Fruit fly (Drosophila melanogaster): ENCODE measurements around the gene CG34302.
A peak's percentile ranks its signal among the peaks of the same experiment; 100 is the strongest.

The CG34302 gene

dm6 chr3R:9808946-9809545 is 14.6 kb downstream of the CG34302 start, which contains the start of gene FBXO11 (continued):
- TF ChIP-seq fu2 (GFP tag; optimal IDR thresholded peaks at IDR 0.05) = peak; percentile 14
- peak; percentile 27; the same call in 1 of the 2 replicates for TF ChIP-seq inv (GFP tag; IDR thresholded peaks at IDR 0.05; ENCODE audit: partially characterized antibody)
- TF ChIP-seq CG17829 (tag; optimal IDR thresholded peaks at IDR 0.05) = peak; percentile 11
- TF ChIP-seq gfzf (GFP tag; optimal IDR thresholded peaks at IDR 0.05) = peak; percentile 97
- TF ChIP-seq Ssrp (tag; optimal IDR thresholded peaks at IDR 0.05) = no peak
- peak; percentile 1 for TF ChIP-seq her (GFP tag; optimal IDR thresholded peaks at IDR 0.05)
- peak; percentile 83 for TF ChIP-seq Dref (GFP tag; IDR thresholded peaks at IDR 0.05)
- peak; percentile 94 for TF ChIP-seq cg (GFP tag; optimal IDR thresholded peaks at IDR 0.05)
- peak; percentile 7 for TF ChIP-seq gcm (GFP tag; optimal IDR thresholded peaks at IDR 0.05)
- TF ChIP-seq CG10565 (GFP tag; optimal IDR thresholded peaks at IDR 0.05) = no peak
- peak; percentile 62 for TF ChIP-seq gro (GFP tag; optimal IDR thresholded peaks at IDR 0.05)
- no peak for TF ChIP-seq tx (GFP tag; optimal IDR thresholded peaks at IDR 0.05)
- peak; percentile 66 for TF ChIP-seq kah (GFP tag; optimal IDR thresholded peaks at IDR 0.05)
- peak; percentile 52 for TF ChIP-seq nmo (GFP tag; optimal IDR thresholded peaks at IDR 0.05)
- peak; percentile 55 for TF ChIP-seq Elba2 (GFP tag; optimal IDR thresholded peaks at IDR 0.05)
- peak; percentile 30 for TF ChIP-seq Myb (GFP tag; optimal IDR thresholded peaks at IDR 0.05)
- TF ChIP-seq CG12071 (GFP tag; optimal IDR thresholded peaks at IDR 0.05) = no peak
- 0 out of 2 replicates have a peak, but pooled peaks have one; percentile 11 for TF ChIP-seq vvl (GFP tag; IDR thresholded peaks at IDR 0.05)
- peak; percentile 34 for TF ChIP-seq trem (tag; optimal IDR thresholded peaks at IDR 0.05)
- TF ChIP-seq ase (GFP tag; IDR thresholded peaks at IDR 0.05) = no peak
- peak; percentile 94 for TF ChIP-seq Dp (GFP tag; optimal IDR thresholded peaks at IDR 0.05)
- TF ChIP-seq CG9797 (GFP tag; optimal IDR thresholded peaks at IDR 0.05) = peak; percentile 89
- peak in 1 of 2 experiments; percentile 41 for TF ChIP-seq tll (GFP tag; optimal IDR thresholded peaks at IDR 0.05)
- peak; percentile 8; the same call in 1 of the 3 replicates for TF ChIP-seq ci (GFP tag; IDR thresholded peaks at IDR 0.05)
- TF ChIP-seq psq (GFP tag; optimal IDR thresholded peaks at IDR 0.05) = peak; percentile 100
- TF ChIP-seq unc-4 (GFP tag; IDR thresholded peaks at IDR 0.05; ENCODE audit: partially characterized antibody) = peak; percentile 65
- TF ChIP-seq BtbVII (GFP tag; optimal IDR thresholded peaks at IDR 0.05) = peak; percentile 30
- TF ChIP-seq nom (GFP tag; optimal IDR thresholded peaks at IDR 0.05) = peak; percentile 90
- peak; percentile 16; the same call in 1 of the 3 replicates for TF ChIP-seq CG34224 (GFP tag; IDR thresholded peaks at IDR 0.05; ENCODE audit: partially characterized antibody)
- TF ChIP-seq CG15601 (tag; optimal IDR thresholded peaks at IDR 0.05) = peak; percentile 45
- peak; percentile 32 for TF ChIP-seq nerfin-1 (tag; optimal IDR thresholded peaks at IDR 0.05)
- TF ChIP-seq Jarid2 (GFP tag; optimal IDR thresholded peaks at IDR 0.05) = peak; percentile 20
- peak; percentile 13; the same call in 1 of the 2 replicates for TF ChIP-seq ttk (GFP tag; IDR thresholded peaks at IDR 0.05)
- TF ChIP-seq HLH4C (GFP tag; IDR thresholded peaks at IDR 0.05; ENCODE audit: partially characterized antibody) = peak; percentile 52; the same call in 2 of the 3 replicates
- TF ChIP-seq mld (GFP tag; IDR thresholded peaks at IDR 0.05; ENCODE audit: partially characterized antibody) = no peak
- TF ChIP-seq BEAF-32 (GFP tag; optimal IDR thresholded peaks at IDR 0.05) = peak; percentile 67
- TF ChIP-seq CG1832 (GFP tag; optimal IDR thresholded peaks at IDR 0.05) = peak; percentile 93
- TF ChIP-seq sens (GFP tag) = peak; percentile 78
- peak; percentile 6 for TF ChIP-seq CoRest (tag; optimal IDR thresholded peaks at IDR 0.05)
- peak; percentile 60 for TF ChIP-seq Sry-δ (GFP tag; optimal IDR thresholded peaks at IDR 0.05)
- peak; percentile 79; the same call in 1 of the 3 replicates for TF ChIP-seq CG34422 (GFP tag; IDR thresholded peaks at IDR 0.05)
- peak; percentile 7 for TF ChIP-seq NC2β (GFP tag; optimal IDR thresholded peaks at IDR 0.05)
- TF ChIP-seq crc (GFP tag; optimal IDR thresholded peaks at IDR 0.05) = no peak
- no peak for TF ChIP-seq ken (GFP tag; IDR thresholded peaks at IDR 0.05)
- peak; percentile 34 for TF ChIP-seq HmgZ (tag; optimal IDR thresholded peaks at IDR 0.05)
- TF ChIP-seq pzg (GFP tag; optimal IDR thresholded peaks at IDR 0.05) = peak; percentile 88
- peak; percentile 2 for TF ChIP-seq CG9727 (GFP tag; optimal IDR thresholded peaks at IDR 0.05)
- no peak for TF ChIP-seq croc (GFP tag; conservative IDR thresholded peaks at IDR 0.05)

Data from whole organism, embryonic.